Fruit fly (Drosophila melanogaster): ENCODE data around the gene jigr1.

The jigr1 gene

DNA sequence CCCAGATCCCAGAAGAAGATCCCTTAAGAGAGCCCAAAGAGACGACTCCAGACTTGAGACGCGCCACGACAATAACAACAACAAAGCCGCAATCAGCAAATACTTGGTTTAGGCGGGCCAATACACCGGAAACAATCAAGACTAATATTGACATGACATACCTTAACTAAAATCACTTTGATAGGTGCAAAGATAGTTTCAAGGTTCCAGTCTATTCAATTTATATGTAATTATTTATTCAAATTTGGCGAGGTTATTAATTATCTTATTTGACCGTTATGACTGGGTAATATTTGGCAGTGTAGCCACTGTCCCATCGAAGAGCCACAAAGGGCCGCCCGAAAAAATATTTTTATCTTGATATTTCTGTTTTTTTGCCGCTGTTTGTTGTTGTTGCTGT is 2.8 kb downstream of the jigr1 start (continued):
- TF ChIP-seq Nf-YB (GFP tag; optimal IDR thresholded peaks at IDR 0.05) (peak; percentile 8), lov (optimal IDR thresholded peaks at IDR 0.05) (no peak), lov (GFP tag; IDR thresholded peaks at IDR 0.05) (no peak), Ada2b (GFP tag; IDR thresholded peaks at IDR 0.05) (peak; percentile 65; the same call in 1 of the 2 replicates), ranshi (GFP tag; IDR thresholded peaks at IDR 0.05) (no peak), fd3F (GFP tag; optimal IDR thresholded peaks at IDR 0.05) (no peak), CG32767 (GFP tag; IDR thresholded peaks at IDR 0.05) (no peak), Fer1 (GFP tag; optimal IDR thresholded peaks at IDR 0.05) (no peak), fd96Cb (tag; optimal IDR thresholded peaks at IDR 0.05) (peak; percentile 61), CG13624 (GFP tag; optimal IDR thresholded peaks at IDR 0.05) (no peak), CG7963 (GFP tag; IDR thresholded peaks at IDR 0.05; ENCODE audit: partially characterized antibody) (no peak), HmgZ (tag; optimal IDR thresholded peaks at IDR 0.05) (no peak), klu (GFP tag; IDR thresholded peaks at IDR 0.05) (no peak), sob (GFP tag; IDR thresholded peaks at IDR 0.05) (no peak), nerfin-1 (tag; optimal IDR thresholded peaks at IDR 0.05) (peak; percentile 44), B-H1 (GFP tag; IDR thresholded peaks at IDR 0.05) (no peak; the same call in 2 of the 3 replicates), CG18599 (GFP tag; optimal IDR thresholded peaks at IDR 0.05) (peak; percentile 46), h (optimal IDR thresholded peaks at IDR 0.05) (no peak), br (optimal IDR thresholded peaks at IDR 0.05) (no peak), Ets97D (GFP tag; optimal IDR thresholded peaks at IDR 0.05) (no peak), CG2129 (GFP tag; IDR thresholded peaks at IDR 0.05; ENCODE audit: partially characterized antibody) (no peak), nmo (GFP tag; optimal IDR thresholded peaks at IDR 0.05) (peak; percentile 62), sug (tag; optimal IDR thresholded peaks at IDR 0.05) (no peak), zen2 (GFP tag; IDR thresholded peaks at IDR 0.05; ENCODE audit: partially characterized antibody) (no peak), Xbp1 (GFP tag; optimal IDR thresholded peaks at IDR 0.05) (peak; percentile 59), ERR (GFP tag; optimal IDR thresholded peaks at IDR 0.05) (no peak), Med (GFP tag) (peak; percentile 84), salm (tag; optimal IDR thresholded peaks at IDR 0.05) (no peak), sqz (GFP tag; optimal IDR thresholded peaks at IDR 0.05) (peak; percentile 8), vvl (GFP tag; IDR thresholded peaks at IDR 0.05) (peak; percentile 64), CG11723 (GFP tag; optimal IDR thresholded peaks at IDR 0.05) (no peak), CG14050 (GFP tag; IDR thresholded peaks at IDR 0.05) (peak; percentile 26; the same call in 2 of the 3 replicates), Deaf1 (tag; optimal IDR thresholded peaks at IDR 0.05) (no peak), dysf (GFP tag; IDR thresholded peaks at IDR 0.05) (peak; percentile 60; the same call in 1 of the 3 replicates), bigmax (GFP tag; optimal IDR thresholded peaks at IDR 0.05) (no peak), az2 (GFP tag; optimal IDR thresholded peaks at IDR 0.05) (peak; percentile 55), esg (GFP tag; conservative IDR thresholded peaks at IDR 0.05) (peak; percentile 41; the same call in 1 of the 2 replicates), MBD-R2 (GFP tag; IDR thresholded peaks at IDR 0.05) (no peak), btn (GFP tag; optimal IDR thresholded peaks at IDR 0.05) (no peak), CG10267 (tag; optimal IDR thresholded peaks at IDR 0.05) (peak; percentile 55), stc (GFP tag; IDR thresholded peaks at IDR 0.05) (peak; percentile 55), CG17328 (GFP tag; IDR thresholded peaks at IDR 0.05) (peak; percentile 63), D19B (GFP tag; optimal IDR thresholded peaks at IDR 0.05) (no peak), CG6813 (GFP tag; optimal IDR thresholded peaks at IDR 0.05) (peak; percentile 45), chm (GFP tag; IDR thresholded peaks at IDR 0.05) (peak; percentile 49; the same call in 1 of the 2 replicates), Neu2 (GFP tag; optimal IDR thresholded peaks at IDR 0.05; ENCODE audit: borderline replicate concordance) (no peak), schlank (tag; optimal IDR thresholded peaks at IDR 0.05) (no peak), Gug (GFP tag; IDR thresholded peaks at IDR 0.05) (peak; percentile 3; the same call in 1 of the 4 replicates), CG3995 (GFP tag; optimal IDR thresholded peaks at IDR 0.05) (no peak), CG2889 (GFP tag; IDR thresholded peaks at IDR 0.05) (peak; percentile 57; the same call in 1 of the 3 replicates), CG17829 (tag; optimal IDR thresholded peaks at IDR 0.05) (peak; percentile 77), CG11398 (GFP tag; optimal IDR thresholded peaks at IDR 0.05) (no peak)
